Worm (Caenorhabditis elegans) whole organism, midembryonic: ENCODE measurements around the gene cyp-34A5.

Source experiments
- T22C8.4 ChIP-seq: fragments of 200-800 bp; sonication (Bioruptor generic); IDR thresholded peaks from 2 replicates; pipeline ENCODE4 v1.3.6; 2022; ENCODE audit warnings: missing genetic modification characterization, missing compliant biosample characterization
- cog-1 ChIP-seq: sonication (generic microtip); optimal IDR thresholded peaks from 2 replicates; lab custom pipeline; 2016; ENCODE audit warnings: missing genetic modification characterization, missing compliant biosample characterization
- flt-1 ChIP-seq: fragments of 200-800 bp; sonication (Bioruptor generic); IDR thresholded peaks from 2 replicates; pipeline ENCODE4 v1.3.6; 2022; ENCODE audit warnings: missing genetic modification characterization, missing compliant biosample characterization
- klf-2 ChIP-seq: fragments of 200-800 bp; sonication (Bioruptor generic); conservative IDR thresholded peaks from 2 replicates; pipeline ENCODE4 v1.3.6; 2022; ENCODE audit warnings: missing genetic modification reagents, missing genetic modification characterization, missing compliant biosample characterization
- med-1 ChIP-seq: sonication (generic microtip); optimal IDR thresholded peaks from 2 replicates; lab custom pipeline; 2017; ENCODE audit warnings: missing genetic modification characterization, mild to moderate bottlenecking, missing compliant biosample characterization, antibody characterized with exemption, missing genetic modification reagents; ENCODE audit not compliant: insufficient read depth
- ref-1 ChIP-seq: fragments of 200-800 bp; sonication (Bioruptor generic); conservative IDR thresholded peaks from 2 replicates; pipeline ENCODE4 v1.3.6; 2022; ENCODE audit warnings: missing genetic modification reagents, missing genetic modification characterization, missing compliant biosample characterization
- tab-1 ChIP-seq: fragments of 200-800 bp; sonication (Bioruptor generic); IDR thresholded peaks from 2 replicates; pipeline ENCODE4 v1.3.6; 2022; ENCODE audit warnings: missing genetic modification characterization, missing compliant biosample characterization
- ztf-23 ChIP-seq: fragments of 200-800 bp; sonication (Bioruptor generic); IDR thresholded peaks from 2 replicates; pipeline ENCODE4 v1.3.6; 2022; ENCODE audit warnings: missing genetic modification reagents, missing genetic modification characterization, missing compliant biosample characterization
- ztf-29 ChIP-seq: fragments of 200-800 bp; sonication (Bioruptor generic); IDR thresholded peaks from 2 replicates; pipeline ENCODE4 v1.3.6; 2022; ENCODE audit warnings: missing genetic modification reagents, missing genetic modification characterization, missing compliant biosample characterization

The cyp-34A5 gene

ce11 chrV:3912472-3912871 lies 45.0 kb downstream of the cyp-34A5 start, which contains the start of gene srx-68:
Gene srx-68 (plus strand): TSS chrV:3912772.
- TF ChIP-seq klf-2 (GFP tag; lab: Robert Waterston, UW): no peak
- no peak for TF ChIP-seq ref-1 (GFP tag; lab: Robert Waterston, UW)
- no peak for TF ChIP-seq tab-1
- no peak for TF ChIP-seq med-1
- no peak for TF ChIP-seq ztf-23 (GFP tag; lab: Robert Waterston, UW)
- TF ChIP-seq T22C8.4: no peak
- TF ChIP-seq cog-1 (tag; lab: Kevin White, UChicago): no peak
- TF ChIP-seq flt-1 (GFP tag; lab: Robert Waterston, UW): no peak
- no peak for TF ChIP-seq ztf-29 (GFP tag; lab: Robert Waterston, UW)

ce11 chrV:3905841-3906240 lies 51.7 kb downstream of the cyp-34A5 start, which contains the start of gene nhr-156:
Gene nhr-156 (plus strand): TSS chrV:3906106.
- no peak for TF ChIP-seq ztf-29 (GFP tag; lab: Robert Waterston, UW)
- no peak for TF ChIP-seq ztf-23 (GFP tag; lab: Robert Waterston, UW)
- no peak for TF ChIP-seq tab-1
- no peak for TF ChIP-seq flt-1 (GFP tag; lab: Robert Waterston, UW)
- no peak for TF ChIP-seq med-1
